Worm (Caenorhabditis elegans) whole organism, L2 larva: ENCODE measurements around the gene fbxa-150.
"Not testable (repeated sequence)": the region's sequence is repeated elsewhere in the genome, so short reads cannot be mapped to it uniquely, and the experiment has no call there.

Source experiments
- C34F6.9 ChIP-seq: fragments of 150-350 bp; optimal IDR thresholded peaks from 2 replicates; lab custom pipeline; 2014; ENCODE audit warnings: missing biosample characterization, missing genetic modification characterization
- F13H6.1 ChIP-seq: sonication (generic microtip); optimal IDR thresholded peaks from 2 replicates; lab custom pipeline; 2016; ENCODE audit warnings: missing genetic modification characterization, missing compliant biosample characterization
- R02D3.7 ChIP-seq: fragments of 150-350 bp; optimal IDR thresholded peaks from 2 replicates; lab custom pipeline; 2014; ENCODE audit warnings: missing biosample characterization, missing genetic modification characterization
- Y55F3AM.14 ChIP-seq: fragments of 200-800 bp; sonication (Bioruptor generic); optimal IDR thresholded peaks from 2 replicates; lab custom pipeline; 2018; ENCODE audit warnings: mild to moderate bottlenecking, missing genetic modification characterization, missing compliant biosample characterization
- ZK546.5 ChIP-seq: sonication (generic microtip); optimal IDR thresholded peaks from 2 replicates; lab custom pipeline; 2017; ENCODE audit warnings: missing biosample characterization, missing genetic modification characterization
- alr-1 ChIP-seq: fragments of 150-350 bp; optimal IDR thresholded peaks from 2 replicates; lab custom pipeline; 2014; ENCODE audit warnings: missing biosample characterization, missing genetic modification characterization
- blmp-1 ChIP-seq: sonication (generic microtip); optimal IDR thresholded peaks from 2 replicates; lab custom pipeline; 2017; ENCODE audit warnings: missing genetic modification characterization, mild to moderate bottlenecking, missing compliant biosample characterization, antibody characterized with exemption, moderate library complexity; ENCODE audit not compliant: insufficient read depth
- ceh-16 ChIP-seq: fragments of 150-350 bp; optimal IDR thresholded peaks from 2 replicates; lab custom pipeline; 2014; ENCODE audit warnings: missing biosample characterization, missing genetic modification characterization
- dmd-4 ChIP-seq: sonication (generic microtip); optimal IDR thresholded peaks from 2 replicates; lab custom pipeline; 2017; ENCODE audit warnings: missing biosample characterization, missing genetic modification characterization
- elt-1 ChIP-seq: fragments of 150-350 bp; optimal IDR thresholded peaks from 2 replicates; lab custom pipeline; 2014; ENCODE audit warnings: missing biosample characterization, missing genetic modification characterization
- elt-3 ChIP-seq: sonication (generic microtip); optimal IDR thresholded peaks from 2 replicates; lab custom pipeline; 2017; ENCODE audit warnings: missing biosample characterization, missing genetic modification characterization
- gmeb-1 ChIP-seq: fragments of 150-350 bp; optimal IDR thresholded peaks from 2 replicates; lab custom pipeline; 2014; ENCODE audit warnings: missing biosample characterization, missing genetic modification characterization
- lin-13 ChIP-seq: fragments of 150-350 bp; optimal IDR thresholded peaks from 2 replicates; lab custom pipeline; 2014; ENCODE audit warnings: missing biosample characterization, missing genetic modification reagents, missing genetic modification characterization
- lin-39 ChIP-seq: fragments of 150-350 bp; optimal IDR thresholded peaks from 2 replicates; lab custom pipeline; 2014; ENCODE audit warnings: missing biosample characterization, missing genetic modification reagents, missing genetic modification characterization
- lsy-2 ChIP-seq, 2 experiments: fragments of 150-350 bp in 1 of 2; sonication (generic microtip) in 1 of 2; optimal IDR thresholded peaks; 2 replicates each; lab custom pipeline; 2014 to 2017; ENCODE audit warnings: missing biosample characterization in 2 of 2, missing genetic modification characterization in 2 of 2
- mab-5 ChIP-seq: fragments of 150-350 bp; optimal IDR thresholded peaks from 2 replicates; lab custom pipeline; 2014; ENCODE audit warnings: missing biosample characterization, missing genetic modification characterization
- mbf-1 ChIP-seq: sonication (generic microtip); optimal IDR thresholded peaks from 2 replicates; lab custom pipeline; 2017; ENCODE audit warnings: missing biosample characterization, missing genetic modification characterization
- nhr-10 ChIP-seq: sonication (generic microtip); optimal IDR thresholded peaks from 2 replicates; lab custom pipeline; 2017; ENCODE audit warnings: missing biosample characterization, missing genetic modification characterization
- nhr-11 ChIP-seq: fragments of 150-350 bp; optimal IDR thresholded peaks from 2 replicates; lab custom pipeline; 2014; ENCODE audit warnings: missing biosample characterization, missing genetic modification characterization
- nhr-129 ChIP-seq: fragments of 150-350 bp; optimal IDR thresholded peaks from 2 replicates; lab custom pipeline; 2014; ENCODE audit warnings: missing biosample characterization, missing genetic modification characterization
- nhr-23 ChIP-seq: fragments of 150-350 bp; optimal IDR thresholded peaks from 2 replicates; lab custom pipeline; 2014; ENCODE audit warnings: missing biosample characterization, missing genetic modification reagents, missing genetic modification characterization
- nhr-237 ChIP-seq: fragments of 150-350 bp; optimal IDR thresholded peaks from 2 replicates; lab custom pipeline; 2014; ENCODE audit warnings: missing biosample characterization, missing genetic modification characterization
- nhr-25 ChIP-seq: fragments of 150-350 bp; sonication (generic microtip); optimal IDR thresholded peaks from 3 replicates; lab custom pipeline; 2014; ENCODE audit warnings: missing biosample characterization, missing genetic modification characterization
- nhr-6 ChIP-seq: fragments of 150-350 bp; optimal IDR thresholded peaks from 2 replicates; lab custom pipeline; 2014; ENCODE audit warnings: missing biosample characterization, missing genetic modification characterization
- nhr-77 ChIP-seq: fragments of 150-350 bp; optimal IDR thresholded peaks from 2 replicates; lab custom pipeline; 2014; ENCODE audit warnings: missing biosample characterization, missing genetic modification characterization
- skn-1 ChIP-seq: sonication (generic microtip); optimal IDR thresholded peaks from 2 replicates; lab custom pipeline; 2017; ENCODE audit warnings: missing biosample characterization, missing genetic modification characterization
- sma-9 ChIP-seq, 2 experiments: fragments of 150-350 bp in 1 of 2; sonication (generic microtip) in 1 of 2; optimal IDR thresholded peaks; 2 replicates each; lab custom pipeline; 2014 to 2016; ENCODE audit warnings: missing genetic modification characterization in 2 of 2, mild to moderate bottlenecking in 1 of 2, missing biosample characterization in 1 of 2, missing compliant biosample characterization in 1 of 2, missing genetic modification reagents in 1 of 2, moderate library complexity in 1 of 2
- unc-39 ChIP-seq: fragments of 150-350 bp; optimal IDR thresholded peaks from 2 replicates; lab custom pipeline; 2014; ENCODE audit warnings: missing biosample characterization, missing genetic modification characterization
- zag-1 ChIP-seq: fragments of 150-350 bp; optimal IDR thresholded peaks from 2 replicates; lab custom pipeline; 2014; ENCODE audit warnings: missing biosample characterization, missing genetic modification characterization
- ztf-1 ChIP-seq: fragments of 200-800 bp; sonication (Bioruptor generic); conservative IDR thresholded peaks from 2 replicates; pipeline ENCODE4 v1.3.6; 2022; ENCODE audit warnings: missing genetic modification characterization, missing compliant biosample characterization

The fbxa-150 gene

ce11 chrV:20561795-20562194 lies 39.4 kb downstream of the fbxa-150 start, which contains the start of gene F26F2.1:
TSS of gene F26F2.1 (minus strand) at chrV:20561895.
- no peak for TF ChIP-seq skn-1
- TF ChIP-seq zag-1 (tag; lab: Kevin White, UChicago), result no peak
- no peak for TF ChIP-seq ZK546.5
- no peak for TF ChIP-seq mbf-1 (tag; lab: Kevin White, UChicago)
- no peak for TF ChIP-seq nhr-237
- no peak for TF ChIP-seq dmd-4
- TF ChIP-seq lsy-2 (tag; optimal IDR thresholded peaks at IDR 0.05; lab: Kevin White, UChicago), result no peak
- no peak for TF ChIP-seq elt-3
- no peak for TF ChIP-seq sma-9 (GFP tag; optimal IDR thresholded peaks at IDR 0.05; lab: Kevin White, UChicago)
- TF ChIP-seq sma-9 (tag; optimal IDR thresholded peaks at IDR 0.05; lab: Kevin White, UChicago), result no peak
- no peak for TF ChIP-seq lin-39 (tag; lab: Kevin White, UChicago)
- TF ChIP-seq R02D3.7, result no peak
- TF ChIP-seq nhr-25 (tag; lab: Kevin White, UChicago), result no peak
- no peak for TF ChIP-seq C34F6.9 (tag; lab: Kevin White, UChicago)
- TF ChIP-seq Y55F3AM.14 (GFP tag; lab: Kevin White, UChicago), result no peak
- no peak for TF ChIP-seq nhr-77 (tag; lab: Kevin White, UChicago)
- no peak for TF ChIP-seq nhr-129
- TF ChIP-seq F13H6.1 (tag; lab: Kevin White, UChicago), result no peak
- TF ChIP-seq, all 48 proteins: peak for 0

DNA sequence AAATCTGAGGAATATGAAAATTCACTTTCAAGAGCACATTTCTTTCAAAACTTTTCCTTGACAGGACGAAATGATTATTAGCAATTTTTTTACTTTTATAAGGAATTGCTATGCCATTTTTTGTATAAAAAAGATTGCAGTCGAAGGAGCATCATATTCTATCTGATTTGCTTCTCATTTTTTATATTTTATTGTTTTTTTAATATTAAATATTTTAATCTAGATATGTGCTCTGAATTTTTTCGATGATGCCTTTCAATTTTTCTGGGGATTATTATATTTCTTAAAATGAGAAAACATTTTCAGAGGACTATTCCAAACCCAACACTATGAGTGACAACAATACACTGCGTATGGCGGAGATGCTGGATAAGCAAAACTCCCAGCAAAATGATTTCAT lies 41.7 kb downstream of the fbxa-150 start, which contains the start of gene F26F2.13:
TSS of gene F26F2.13 (plus strand) at position 301 of the 400 bp plus-strand sequence.
- not testable (repeated sequence) for TF ChIP-seq blmp-1 (tag; lab: Kevin White, UChicago); nhr-6; C34F6.9 (tag; lab: Kevin White, UChicago)

ce11 chrV:20566454-20566853 lies 44.1 kb downstream of the fbxa-150 start, which contains the start of gene F26F2.3:
TSS of gene F26F2.3 (minus strand) at chrV:20566554.
- no peak for TF ChIP-seq R02D3.7
- no peak for TF ChIP-seq nhr-23 (tag; lab: Kevin White, UChicago)
- no peak for TF ChIP-seq gmeb-1 (tag; lab: Kevin White, UChicago)
- TF ChIP-seq lin-39 (tag; lab: Kevin White, UChicago), result no peak
- no peak for TF ChIP-seq mbf-1 (tag; lab: Kevin White, UChicago)
- TF ChIP-seq unc-39 (tag; lab: Kevin White, UChicago), result no peak
- TF ChIP-seq mab-5 (tag; lab: Kevin White, UChicago), result no peak
- no peak for TF ChIP-seq nhr-6

DNA sequence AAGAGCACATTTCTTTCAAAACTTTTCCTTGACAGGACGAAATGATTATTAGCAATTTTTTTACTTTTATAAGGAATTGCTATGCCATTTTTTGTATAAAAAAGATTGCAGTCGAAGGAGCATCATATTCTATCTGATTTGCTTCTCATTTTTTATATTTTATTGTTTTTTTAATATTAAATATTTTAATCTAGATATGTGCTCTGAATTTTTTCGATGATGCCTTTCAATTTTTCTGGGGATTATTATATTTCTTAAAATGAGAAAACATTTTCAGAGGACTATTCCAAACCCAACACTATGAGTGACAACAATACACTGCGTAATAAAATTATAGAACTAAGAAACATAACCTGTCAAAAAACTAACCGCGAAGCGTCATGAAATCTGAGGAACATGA lies 46.6 kb downstream of the fbxa-150 start, which contains the start of gene F26F2.4:
TSS of gene F26F2.4 (plus strand) at position 301 of the 400 bp plus-strand sequence.
- TF ChIP-seq dmd-4; lin-13 (GFP tag; lab: Kevin White, UChicago); ZK546.5: not testable (repeated sequence)

- no peak for TF ChIP-seq elt-1 (tag; lab: Kevin White, UChicago)
- no peak for TF ChIP-seq mbf-1 (tag; lab: Kevin White, UChicago)
- no peak for TF ChIP-seq sma-9 (GFP tag; optimal IDR thresholded peaks at IDR 0.05; lab: Kevin White, UChicago)
- TF ChIP-seq sma-9 (tag; optimal IDR thresholded peaks at IDR 0.05; lab: Kevin White, UChicago), result no peak
- no peak for TF ChIP-seq ztf-1 (GFP tag; lab: Robert Waterston, UW)
- no peak for TF ChIP-seq F13H6.1 (tag; lab: Kevin White, UChicago)
- TF ChIP-seq nhr-25 (tag; lab: Kevin White, UChicago), result no peak
- TF ChIP-seq ceh-16, result no peak
- TF ChIP-seq nhr-11, result no peak
- TF ChIP-seq nhr-10 (tag; lab: Kevin White, UChicago), result no peak
- TF ChIP-seq alr-1 (tag; lab: Kevin White, UChicago), result no peak
- TF ChIP-seq, all 48 proteins: peak for 0
These were observed 51.0 kb downstream of the fbxa-150 start, which contains the start of gene F26F2.5 for ce11 chrV:20573392-20573791. TSS of gene F26F2.5 (plus strand) at chrV:20573692.
